Worm (Caenorhabditis elegans): ENCODE results near the gene cya-1.

cya-1 gene

ce11 chrIII:9112479-9112878 is 3.4 kb upstream of the cya-1 start:
- peak; percentile 37 for TF ChIP-seq ceh-39 (tag; optimal IDR thresholded peaks at IDR 0.05)
- TF ChIP-seq mls-2 (tag; optimal IDR thresholded peaks at IDR 0.05) = peak; percentile 66
- peak; percentile 77 for TF ChIP-seq nhr-2 (tag; optimal IDR thresholded peaks at IDR 0.05)
- TF ChIP-seq snpc-4 (tag; optimal IDR thresholded peaks at IDR 0.05) = no peak
- no peak for TF ChIP-seq unc-62 (GFP tag; optimal IDR thresholded peaks at IDR 0.05)
- TF ChIP-seq elt-3 (tag; optimal IDR thresholded peaks at IDR 0.05) = no peak
- peak; percentile 74 for TF ChIP-seq ham-2 (GFP tag; optimal IDR thresholded peaks at IDR 0.05)
- TF ChIP-seq ceh-43 (GFP tag; optimal IDR thresholded peaks at IDR 0.05) = no peak
- TF ChIP-seq hlh-1 (tag; optimal IDR thresholded peaks at IDR 0.05) = no peak
- no peak for TF ChIP-seq nhr-237 (tag; optimal IDR thresholded peaks at IDR 0.05)
- peak; percentile 23 for TF ChIP-seq drap-1 (GFP tag; optimal IDR thresholded peaks at IDR 0.05)
- peak; percentile 1 for TF ChIP-seq zip-8 (tag; optimal IDR thresholded peaks at IDR 0.05)
- TF ChIP-seq M03D4.4 (tag; optimal IDR thresholded peaks at IDR 0.05) = peak; percentile 36
- no peak for TF ChIP-seq ces-1 (GFP tag; optimal IDR thresholded peaks at IDR 0.05)
- peak; percentile 48 for TF ChIP-seq lin-13 (tag; optimal IDR thresholded peaks at IDR 0.05)
- peak; percentile 56 for TF ChIP-seq sptf-1 (tag; optimal IDR thresholded peaks at IDR 0.05)

- TF ChIP-seq ceh-43 (GFP tag; optimal IDR thresholded peaks at IDR 0.05) (no peak), mep-1 (tag; optimal IDR thresholded peaks at IDR 0.05) (no peak)
Measured at ce11 chrIII:9110270-9110669, 1.2 kb upstream of the cya-1 start.

ce11 chrIII:9109726-9110125 is 654 bp upstream of the cya-1 start:
- TF ChIP-seq M03D4.4 (tag; optimal IDR thresholded peaks at IDR 0.05) (no peak), pha-4 (tag; optimal IDR thresholded peaks at IDR 0.05) (no peak), mab-5 (tag; optimal IDR thresholded peaks at IDR 0.05) (no peak), hlh-1 (tag; optimal IDR thresholded peaks at IDR 0.05) (peak; percentile 17), nhr-237 (tag; optimal IDR thresholded peaks at IDR 0.05) (no peak), lin-32 (GFP tag; optimal IDR thresholded peaks at IDR 0.05) (peak; percentile 36), mep-1 (tag; optimal IDR thresholded peaks at IDR 0.05) (no peak), nhr-2 (tag; optimal IDR thresholded peaks at IDR 0.05) (peak; percentile 63), elt-3 (tag; optimal IDR thresholded peaks at IDR 0.05) (no peak), zip-8 (tag; optimal IDR thresholded peaks at IDR 0.05) (peak; percentile 81), cnd-1 (tag; optimal IDR thresholded peaks at IDR 0.05) (peak; percentile 37), mls-2 (tag; optimal IDR thresholded peaks at IDR 0.05) (no peak)

ce11 chrIII:9105653-9106052 is 3.4 kb downstream of the cya-1 start:
- TF ChIP-seq drap-1 (GFP tag; optimal IDR thresholded peaks at IDR 0.05) (no peak), nhr-28 (tag; optimal IDR thresholded peaks at IDR 0.05) (no peak), snpc-4 (tag; optimal IDR thresholded peaks at IDR 0.05) (no peak), ceh-39 (tag; optimal IDR thresholded peaks at IDR 0.05) (no peak), ham-2 (GFP tag; optimal IDR thresholded peaks at IDR 0.05) (no peak), ztf-11 (tag; optimal IDR thresholded peaks at IDR 0.05) (no peak)

ce11 chrIII:9104060-9104459 is 5.0 kb downstream of the cya-1 start:
- TF ChIP-seq ztf-11 (tag; optimal IDR thresholded peaks at IDR 0.05) (no peak), nhr-2 (tag; optimal IDR thresholded peaks at IDR 0.05) (no peak), nhr-76 (tag; optimal IDR thresholded peaks at IDR 0.05) (no peak), zip-8 (tag; optimal IDR thresholded peaks at IDR 0.05) (no peak), bed-3 (GFP tag; optimal IDR thresholded peaks at IDR 0.05) (no peak), flh-1 (GFP tag; optimal IDR thresholded peaks at IDR 0.05) (peak; percentile 6), ceh-83 (GFP tag; optimal IDR thresholded peaks at IDR 0.05) (peak; percentile 20), ces-1 (GFP tag; optimal IDR thresholded peaks at IDR 0.05) (no peak), nhr-12 (tag; optimal IDR thresholded peaks at IDR 0.05) (no peak), ceh-39 (tag; optimal IDR thresholded peaks at IDR 0.05) (no peak), tbx-8 (GFP tag; optimal IDR thresholded peaks at IDR 0.05) (peak; percentile 58), elt-1 (tag; optimal IDR thresholded peaks at IDR 0.05; ENCODE audit: borderline replicate concordance, insufficient read depth) (no peak), mls-2 (tag; optimal IDR thresholded peaks at IDR 0.05) (no peak), cnd-1 (tag; optimal IDR thresholded peaks at IDR 0.05) (peak; percentile 79), drap-1 (GFP tag; optimal IDR thresholded peaks at IDR 0.05) (peak; percentile 69), ham-2 (GFP tag; optimal IDR thresholded peaks at IDR 0.05) (peak; percentile 41), unc-120 (tag; optimal IDR thresholded peaks at IDR 0.05; ENCODE audit: poor library complexity, severe bottlenecking) (peak; percentile 20), ceh-43 (GFP tag; optimal IDR thresholded peaks at IDR 0.05) (peak; percentile 18), blmp-1 (tag; optimal IDR thresholded peaks at IDR 0.05) (no peak), M03D4.4 (tag; optimal IDR thresholded peaks at IDR 0.05) (peak; percentile 74), sptf-1 (tag; optimal IDR thresholded peaks at IDR 0.05) (no peak), sem-2 (GFP tag; optimal IDR thresholded peaks at IDR 0.05) (peak; percentile 71), nhr-28 (tag; optimal IDR thresholded peaks at IDR 0.05) (no peak), nhr-237 (tag; optimal IDR thresholded peaks at IDR 0.05) (no peak)
